Fruit fly (Drosophila melanogaster) whole organism, embryonic: Measurements from ENCODE around the gene ATPsynepsilonL.

ENCODE experiments used
- ATbp ChIP-seq: fragments of 200-800 bp; sonication (Bioruptor generic); optimal IDR thresholded peaks from 2 replicates; lab custom pipeline; 2017; ENCODE audit warnings: missing biosample characterization, mild to moderate bottlenecking, missing genetic modification characterization, missing genetic modification reagents
- Adf1 ChIP-seq: fragments of 200-800 bp; sonication (Bioruptor generic); IDR thresholded peaks from 2 replicates; pipeline ENCODE4 v1.3.6; 2022; ENCODE audit warnings: missing biosample characterization, missing genetic modification characterization
- Antp ChIP-seq: fragments of 200-800 bp; sonication (Bioruptor generic); optimal IDR thresholded peaks from 3 replicates; lab custom pipeline; 2016; ENCODE audit warnings: missing biosample characterization, missing genetic modification characterization
- Awh ChIP-seq: fragments of 200-800 bp; sonication (Bioruptor generic); IDR thresholded peaks from 2 replicates; pipeline ENCODE4, ENCODE4 v1.3.6; 2022; ENCODE audit warnings: missing biosample characterization, missing genetic modification characterization
- B-H2 ChIP-seq: fragments of 200-800 bp; sonication (Bioruptor generic); optimal IDR thresholded peaks from 2 replicates; lab custom pipeline; 2018; ENCODE audit warnings: missing biosample characterization, mild to moderate bottlenecking, missing genetic modification characterization
- CG12219 ChIP-seq: fragments of 200-800 bp; sonication (Bioruptor generic); optimal IDR thresholded peaks from 3 replicates; lab custom pipeline; 2018; ENCODE audit warnings: missing biosample characterization, mild to moderate bottlenecking, missing genetic modification characterization
- CG13287 ChIP-seq: fragments of 200-800 bp; sonication (Bioruptor generic); IDR thresholded peaks from 2 replicates; pipeline ENCODE4 v1.3.6; 2022; ENCODE audit warnings: missing biosample characterization, missing genetic modification characterization; ENCODE audit not compliant: partially characterized antibody
- CG14860 ChIP-seq: fragments of 200-800 bp; sonication (Bioruptor generic); IDR thresholded peaks from 3 replicates; pipeline ENCODE4 v1.3.6; 2022; ENCODE audit warnings: missing biosample characterization, missing genetic modification characterization; ENCODE audit not compliant: partially characterized antibody
- CG14965 ChIP-seq: fragments of 200-800 bp; sonication (Bioruptor generic); optimal IDR thresholded peaks from 2 replicates; lab custom pipeline; 2016; ENCODE audit warnings: missing biosample characterization, missing genetic modification characterization, borderline replicate concordance
- CG17186 ChIP-seq: fragments of 200-800 bp; sonication (Bioruptor generic); optimal IDR thresholded peaks from 3 replicates; lab custom pipeline; 2017; ENCODE audit warnings: missing biosample characterization, missing genetic modification reagents, missing genetic modification characterization
- CG3065 ChIP-seq: fragments of 200-800 bp; sonication (Bioruptor generic); optimal IDR thresholded peaks from 2 replicates; lab custom pipeline; 2016; ENCODE audit warnings: missing biosample characterization, missing genetic modification characterization
- CG34224 ChIP-seq: fragments of 200-800 bp; sonication (Bioruptor generic); IDR thresholded peaks from 3 replicates; pipeline ENCODE4 v1.3.6; 2022; ENCODE audit warnings: missing biosample characterization, missing genetic modification characterization; ENCODE audit not compliant: partially characterized antibody
- CG3847 ChIP-seq: fragments of 200-800 bp; sonication (Bioruptor generic); IDR thresholded peaks from 2 replicates; pipeline ENCODE4 v1.3.6; 2022; ENCODE audit warnings: missing biosample characterization, missing genetic modification characterization
- CG5953 ChIP-seq: fragments of 200-800 bp; sonication (Bioruptor generic); IDR thresholded peaks from 2 replicates; pipeline ENCODE4 v1.3.6; 2022; ENCODE audit warnings: missing biosample characterization, missing genetic modification characterization
- CG9817 ChIP-seq: fragments of 200-800 bp; sonication (Bioruptor generic); optimal IDR thresholded peaks from 2 replicates; lab custom pipeline; 2018; ENCODE audit warnings: missing biosample characterization, mild to moderate bottlenecking, missing genetic modification characterization, moderate library complexity
- D19A ChIP-seq: fragments of 200-800 bp; optimal IDR thresholded peaks from 3 replicates; lab custom pipeline; 2019; ENCODE audit warnings: missing biosample characterization, mild to moderate bottlenecking, missing genetic modification characterization, moderate library complexity
- Dfd ChIP-seq, 2 experiments: fragments of >200 bp; optimal IDR thresholded peaks; 2 replicates each; lab custom pipeline; 2017; ENCODE audit warnings: missing biosample characterization in 2 of 2, missing genetic modification characterization in 2 of 2
- HLH3B ChIP-seq: fragments of 200-800 bp; sonication (Bioruptor generic); IDR thresholded peaks from 2 replicates; pipeline ENCODE4 v1.3.6; 2022; ENCODE audit warnings: missing biosample characterization, missing genetic modification characterization
- HmgD ChIP-seq: fragments of 200-800 bp; sonication (Bioruptor generic); optimal IDR thresholded peaks from 3 replicates; lab custom pipeline; 2016; ENCODE audit warnings: missing biosample characterization, missing genetic modification characterization
- NK7.1 ChIP-seq: fragments of 200-800 bp; sonication (Bioruptor generic); optimal IDR thresholded peaks from 3 replicates; lab custom pipeline; 2016; ENCODE audit warnings: missing biosample characterization, missing genetic modification characterization
- Nf-YC ChIP-seq: fragments of 200-800 bp; optimal IDR thresholded peaks from 3 replicates; lab custom pipeline; 2019; ENCODE audit warnings: missing biosample characterization, mild to moderate bottlenecking, missing genetic modification characterization, moderate library complexity
- Optix ChIP-seq: fragments of 200-800 bp; sonication (Bioruptor generic); IDR thresholded peaks from 3 replicates; pipeline ENCODE4 v1.3.6; 2022; ENCODE audit warnings: missing biosample characterization, missing genetic modification characterization
- Poxn ChIP-seq: fragments of 200-800 bp; sonication (Bioruptor generic); IDR thresholded peaks from 2 replicates; pipeline ENCODE4 v1.3.6; 2022; ENCODE audit warnings: missing biosample characterization, missing genetic modification characterization
- Usf ChIP-seq: fragments of 200-800 bp; sonication (Bioruptor generic); optimal IDR thresholded peaks from 2 replicates; lab custom pipeline; 2017; ENCODE audit warnings: missing genotype, missing biosample characterization, missing genetic modification characterization
- ash1 ChIP-seq: fragments of 200-800 bp; sonication (Bioruptor generic); optimal IDR thresholded peaks from 2 replicates; lab custom pipeline; 2018; ENCODE audit warnings: missing biosample characterization, mild to moderate bottlenecking, missing genetic modification characterization
- br ChIP-seq: fragments of >200 bp; optimal IDR thresholded peaks from 2 replicates; lab custom pipeline; 2017
- btn ChIP-seq: fragments of 200-800 bp; sonication (Bioruptor generic); optimal IDR thresholded peaks from 2 replicates; lab custom pipeline; 2016; ENCODE audit warnings: missing biosample characterization, missing genetic modification characterization
- chinmo ChIP-seq: fragments of 200-800 bp; sonication (Bioruptor generic); IDR thresholded peaks from 4 replicates; pipeline ENCODE4 v1.3.6; 2022; ENCODE audit warnings: missing biosample characterization, missing genetic modification characterization; ENCODE audit not compliant: partially characterized antibody
- dimm ChIP-seq: fragments of 200-800 bp; sonication (Bioruptor generic); IDR thresholded peaks from 2 replicates; pipeline ENCODE4 v1.3.6; 2022; ENCODE audit warnings: missing biosample characterization, missing genetic modification characterization
- dysf ChIP-seq: fragments of 200-800 bp; sonication (Bioruptor generic); IDR thresholded peaks from 3 replicates; pipeline ENCODE4 v1.3.6; 2022; ENCODE audit warnings: missing biosample characterization, missing genetic modification characterization
- nerfin-1 ChIP-seq: fragments of 200-800 bp; sonication (Bioruptor generic); optimal IDR thresholded peaks from 3 replicates; lab custom pipeline; 2019; ENCODE audit warnings: missing biosample characterization, mild to moderate bottlenecking, missing genetic modification characterization, moderate library complexity
- pb ChIP-seq: fragments of 200-800 bp; sonication (Bioruptor generic); optimal IDR thresholded peaks from 3 replicates; lab custom pipeline; 2016; ENCODE audit warnings: missing biosample characterization, missing genetic modification characterization
- pzg ChIP-seq: fragments of 200-800 bp; sonication (Bioruptor generic); optimal IDR thresholded peaks from 3 replicates; lab custom pipeline; 2018; ENCODE audit warnings: missing biosample characterization, mild to moderate bottlenecking, missing genetic modification characterization, moderate library complexity
- ro ChIP-seq: fragments of 200-800 bp; sonication (Bioruptor generic); IDR thresholded peaks from 2 replicates; pipeline ENCODE4 v1.3.6; 2022; ENCODE audit warnings: missing biosample characterization, missing genetic modification characterization
- sd ChIP-seq: fragments of 200-800 bp; sonication (Bioruptor generic); optimal IDR thresholded peaks from 3 replicates; lab custom pipeline; 2018; ENCODE audit warnings: missing biosample characterization, mild to moderate bottlenecking, missing genetic modification characterization, moderate library complexity
- sima ChIP-seq: fragments of 200-800 bp; sonication (Bioruptor generic); optimal IDR thresholded peaks from 2 replicates; lab custom pipeline; 2016; ENCODE audit warnings: missing biosample characterization, missing genetic modification characterization
- stwl ChIP-seq: fragments of 200-800 bp; sonication (Bioruptor generic); optimal IDR thresholded peaks from 3 replicates; lab custom pipeline; 2018; ENCODE audit warnings: missing biosample characterization, mild to moderate bottlenecking, missing genetic modification characterization, moderate library complexity
- tin ChIP-seq: fragments of 200-800 bp; sonication (Bioruptor generic); optimal IDR thresholded peaks from 3 replicates; lab custom pipeline; 2016; ENCODE audit warnings: missing biosample characterization, missing genetic modification characterization
- vfl ChIP-seq: fragments of 200-800 bp; sonication (Bioruptor generic); optimal IDR thresholded peaks from 2 replicates; lab custom pipeline; 2016; ENCODE audit warnings: missing biosample characterization, missing genetic modification characterization

Gene ATPsynepsilonL

DNA sequence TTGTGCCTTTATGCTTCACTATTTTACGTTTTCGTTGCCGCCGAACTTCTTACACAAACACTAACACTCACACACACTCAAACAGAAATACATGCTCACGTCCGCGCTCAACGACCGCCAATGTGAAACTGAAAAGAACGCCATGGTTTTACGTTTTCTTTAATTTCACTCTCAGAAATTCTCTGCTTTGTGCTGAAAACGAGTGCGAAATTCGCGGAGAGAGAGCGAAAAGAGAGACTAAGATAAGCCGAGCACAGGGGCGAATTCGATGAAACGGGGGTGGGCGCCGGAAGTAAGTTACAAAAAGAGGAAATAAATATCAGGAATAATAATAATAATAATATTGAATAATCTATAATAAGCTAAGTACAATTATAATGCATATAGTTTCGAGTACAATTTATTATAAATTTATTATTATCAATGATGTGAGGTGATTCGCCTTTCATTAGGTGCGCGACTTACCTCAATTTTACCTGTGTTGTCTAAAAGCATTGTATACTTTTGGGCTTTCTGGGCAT lies 48.8 kb downstream of the ATPsynepsilonL start, which contains the start of gene Best1 (continued):
- TF ChIP-seq D19A (tag; lab: Kevin White, UChicago) (peak; percentile 88), pb (GFP tag; lab: Kevin White, UChicago) (peak; percentile 70), CG14965 (no peak), CG3065 (GFP tag; lab: Kevin White, UChicago) (peak; percentile 49), dimm (GFP tag; lab: Robert Waterston, UW) (peak; percentile 66), HLH3B (GFP tag; lab: Robert Waterston, UW) (peak; percentile 91), Usf (GFP tag; lab: Kevin White, UChicago) (peak; percentile 82), CG13287 (peak; percentile 70), CG12219 (GFP tag; lab: Kevin White, UChicago) (peak; percentile 82), ro (GFP tag; lab: Robert Waterston, UW) (peak; percentile 69; the same call in 1 of the 2 replicates), ash1 (GFP tag; lab: Kevin White, UChicago) (peak; percentile 0), CG5953 (GFP tag; lab: Robert Waterston, UW) (peak; percentile 86), Poxn (GFP tag; lab: Robert Waterston, UW) (peak; percentile 76), Optix (peak; percentile 82), dysf (GFP tag; lab: Robert Waterston, UW) (peak; percentile 95), B-H2 (GFP tag; lab: Kevin White, UChicago) (peak; percentile 93), NK7.1 (GFP tag; lab: Kevin White, UChicago) (peak; percentile 42), vfl (GFP tag; lab: Kevin White, UChicago) (peak; percentile 76), CG9817 (peak; percentile 91), btn (GFP tag; lab: Kevin White, UChicago) (no peak), pzg (peak; percentile 16), Antp (GFP tag; lab: Kevin White, UChicago) (peak; percentile 74), ATbp (GFP tag; lab: Kevin White, UChicago) (peak; percentile 92), Adf1 (peak; percentile 75), Awh (GFP tag; lab: Robert Waterston, UW) (peak; percentile 87), Nf-YC (peak; percentile 84), br (lab: Kevin White, UChicago) (no peak), HmgD (peak; percentile 51), chinmo (GFP tag; lab: Robert Waterston, UW) (peak; percentile 94), Dfd (GFP tag; optimal IDR thresholded peaks at IDR 0.05; lab: Kevin White, UChicago) (no peak), CG34224 (peak; percentile 82), stwl (tag; lab: Kevin White, UChicago) (peak; percentile 41), sd (tag; lab: Kevin White, UChicago) (peak; percentile 90), nerfin-1 (tag; lab: Kevin White, UChicago) (peak; percentile 82), CG17186 (GFP tag; lab: Kevin White, UChicago) (peak; percentile 49), sima (GFP tag; lab: Kevin White, UChicago) (peak; percentile 34), CG14860 (GFP tag; lab: Robert Waterston, UW) (peak; percentile 63; the same call in 2 of the 3 replicates), tin (GFP tag; lab: Kevin White, UChicago) (peak; percentile 91), CG3847 (GFP tag; lab: Robert Waterston, UW) (peak; percentile 91)
